ENCODE assay signal across 4 fruit fly cellular contexts in genomic region chr2L:8923405-8923804, dm6.
A peak's percentile ranks its signal among the peaks of the same experiment; 100 is the strongest.
TF ChIP-seq lines count a peak whose summit lies in the region.

No protein-coding gene starts in this region.

- no peak for TF ChIP-seq CTCF in whole organism, embryonic (GFP tag; optimal IDR thresholded peaks at IDR 0.05; lab: Kevin White, UChicago)

TF ChIP-seq in whole organism, embryonic, 481 proteins besides CTCF, POLR2A, EP300 and RAD21 (continues in another document):
- TF ChIP-seq CG15696 (tag; optimal IDR thresholded peaks at IDR 0.05; lab: Kevin White, UChicago) (peak; percentile 21), HLH4C (GFP tag; IDR thresholded peaks at IDR 0.05; lab: Robert Waterston, UW; ENCODE audit: partially characterized antibody) (no peak), gro (GFP tag; optimal IDR thresholded peaks at IDR 0.05; lab: Kevin White, UChicago) (no peak), cg (GFP tag; optimal IDR thresholded peaks at IDR 0.05; lab: Kevin White, UChicago) (no peak), CG13424 (tag; optimal IDR thresholded peaks at IDR 0.05; lab: Kevin White, UChicago) (no peak), Drgx (GFP tag; IDR thresholded peaks at IDR 0.05; lab: Robert Waterston, UW) (peak; percentile 50), Hr78 (GFP tag; optimal IDR thresholded peaks at IDR 0.05; lab: Kevin White, UChicago) (no peak), pita (GFP tag; optimal IDR thresholded peaks at IDR 0.05; lab: Kevin White, UChicago) (no peak), phol (tag; optimal IDR thresholded peaks at IDR 0.05; lab: Kevin White, UChicago) (peak; percentile 10), CG8281 (tag; optimal IDR thresholded peaks at IDR 0.05; lab: Kevin White, UChicago) (no peak), Fer2 (tag; optimal IDR thresholded peaks at IDR 0.05; lab: Kevin White, UChicago) (no peak), Blimp-1 (GFP tag; optimal IDR thresholded peaks at IDR 0.05; lab: Kevin White, UChicago) (peak; percentile 37), row (GFP tag; IDR thresholded peaks at IDR 0.05; lab: Robert Waterston, UW) (0 out of 3 replicates have a peak, but pooled peaks have one; percentile 7), Xrp1 (GFP tag; IDR thresholded peaks at IDR 0.05; lab: Robert Waterston, UW) (0 out of 2 replicates have a peak, but pooled peaks have one; percentile 16), CG9727 (GFP tag; optimal IDR thresholded peaks at IDR 0.05; lab: Kevin White, UChicago) (peak; percentile 12), CG1602 (GFP tag; optimal IDR thresholded peaks at IDR 0.05; lab: Kevin White, UChicago) (no peak), nmo (GFP tag; optimal IDR thresholded peaks at IDR 0.05; lab: Kevin White, UChicago) (peak; percentile 25), CG6175 (GFP tag; IDR thresholded peaks at IDR 0.05; lab: Robert Waterston, UW) (no peak), onecut (GFP tag; IDR thresholded peaks at IDR 0.05; lab: Robert Waterston, UW) (no peak), Dip2 (GFP tag; IDR thresholded peaks at IDR 0.05; lab: Robert Waterston, UW) (no peak), toy (GFP tag; IDR thresholded peaks at IDR 0.05; lab: Robert Waterston, UW) (no peak), grau (tag; optimal IDR thresholded peaks at IDR 0.05; lab: Kevin White, UChicago) (no peak), CG12071 (GFP tag; optimal IDR thresholded peaks at IDR 0.05; lab: Kevin White, UChicago) (no peak)

TF ChIP-seq in whole organism, prepupa, 60 proteins besides CTCF, POLR2A, EP300 and RAD21 (continues in another document):
- peak; percentile 9 for TF ChIP-seq topi (GFP tag; optimal IDR thresholded peaks at IDR 0.05; lab: Kevin White, UChicago)
- TF ChIP-seq Hr39 (GFP tag; optimal IDR thresholded peaks at IDR 0.05; lab: Kevin White, UChicago) = peak; percentile 6
- peak; percentile 3 for TF ChIP-seq CG10631 (GFP tag; optimal IDR thresholded peaks at IDR 0.05; lab: Kevin White, UChicago)
- TF ChIP-seq Blimp-1 (GFP tag; optimal IDR thresholded peaks at IDR 0.05; lab: Kevin White, UChicago) = no peak
- no peak for TF ChIP-seq CG8319 (GFP tag; optimal IDR thresholded peaks at IDR 0.05; lab: Kevin White, UChicago)
- no peak for TF ChIP-seq cyc (GFP tag; optimal IDR thresholded peaks at IDR 0.05; lab: Kevin White, UChicago)
- TF ChIP-seq Sox15 (GFP tag; optimal IDR thresholded peaks at IDR 0.05; lab: Kevin White, UChicago) = no peak
- no peak for TF ChIP-seq fd85E (GFP tag; optimal IDR thresholded peaks at IDR 0.05; lab: Kevin White, UChicago)
- TF ChIP-seq fd59A (GFP tag; optimal IDR thresholded peaks at IDR 0.05; lab: Kevin White, UChicago) = no peak
- peak; percentile 61 for TF ChIP-seq eg (GFP tag; IDR thresholded peaks at IDR 0.05; lab: Robert Waterston, UW)
- no peak for TF ChIP-seq Met (GFP tag; optimal IDR thresholded peaks at IDR 0.05; lab: Kevin White, UChicago)
- TF ChIP-seq vri (GFP tag; optimal IDR thresholded peaks at IDR 0.05; lab: Kevin White, UChicago) = no peak
- TF ChIP-seq CG9139 (GFP tag; optimal IDR thresholded peaks at IDR 0.05; lab: Kevin White, UChicago) = no peak
- TF ChIP-seq CG34406 (GFP tag; optimal IDR thresholded peaks at IDR 0.05; lab: Kevin White, UChicago) = no peak
- no peak for TF ChIP-seq Sox102F (GFP tag; optimal IDR thresholded peaks at IDR 0.05; lab: Kevin White, UChicago)
- no peak for TF ChIP-seq CG6854 (GFP tag; optimal IDR thresholded peaks at IDR 0.05; lab: Kevin White, UChicago)
- peak; percentile 15 for TF ChIP-seq Sox14 (GFP tag; optimal IDR thresholded peaks at IDR 0.05; lab: Kevin White, UChicago)
- peak; percentile 66 for TF ChIP-seq CG32006 (GFP tag; optimal IDR thresholded peaks at IDR 0.05; lab: Kevin White, UChicago)
- TF ChIP-seq svp (GFP tag; lab: Kevin White, UChicago) = peak; percentile 16
- no peak for TF ChIP-seq CG3032 (tag; optimal IDR thresholded peaks at IDR 0.05; lab: Kevin White, UChicago)
- peak; percentile 22 for TF ChIP-seq Lpt (GFP tag; optimal IDR thresholded peaks at IDR 0.05; lab: Kevin White, UChicago)
- TF ChIP-seq CG8632 (GFP tag; optimal IDR thresholded peaks at IDR 0.05; lab: Kevin White, UChicago) = no peak
- peak in 1 of 2 experiments; percentile 40 for TF ChIP-seq salr (GFP tag; optimal IDR thresholded peaks at IDR 0.05; lab: Kevin White, UChicago)
- TF ChIP-seq dac (GFP tag; optimal IDR thresholded peaks at IDR 0.05; lab: Kevin White, UChicago) = peak; percentile 1
- TF ChIP-seq acj6 (GFP tag; optimal IDR thresholded peaks at IDR 0.05; lab: Kevin White, UChicago) = peak; percentile 12

TF ChIP-seq in whole organism, pupa, 21 proteins besides CTCF, POLR2A, EP300 and RAD21:
- TF ChIP-seq Pif1A (GFP tag; optimal IDR thresholded peaks at IDR 0.05; lab: Kevin White, UChicago) (no peak), CG4496 (GFP tag; IDR thresholded peaks at IDR 0.05; lab: Robert Waterston, UW) (peak; percentile 50; the same call in 2 of the 3 replicates), CG8301 (tag; optimal IDR thresholded peaks at IDR 0.05; lab: Kevin White, UChicago) (peak; percentile 60), rn (GFP tag; IDR thresholded peaks at IDR 0.05; lab: Robert Waterston, UW) (no peak)

TF ChIP-seq in whole organism, wandering third instar larva, 38 proteins besides CTCF, POLR2A, EP300 and RAD21:
- TF ChIP-seq GATAd (GFP tag; optimal IDR thresholded peaks at IDR 0.05; lab: Kevin White, UChicago) (no peak), fru (GFP tag; optimal IDR thresholded peaks at IDR 0.05; lab: Kevin White, UChicago) (peak; percentile 4), CG32264 (GFP tag; optimal IDR thresholded peaks at IDR 0.05; lab: Kevin White, UChicago) (no peak), foxo (GFP tag; optimal IDR thresholded peaks at IDR 0.05; lab: Kevin White, UChicago) (peak in 1 of 2 experiments; percentile 6), Vsx2 (GFP tag; optimal IDR thresholded peaks at IDR 0.05; lab: Kevin White, UChicago; ENCODE audit: partially characterized antibody) (no peak), h (GFP tag; optimal IDR thresholded peaks at IDR 0.05; lab: Kevin White, UChicago) (peak; percentile 45), jim (GFP tag; optimal IDR thresholded peaks at IDR 0.05; lab: Kevin White, UChicago) (no peak), Hr78 (GFP tag; optimal IDR thresholded peaks at IDR 0.05; lab: Kevin White, UChicago) (no peak), Sp1 (GFP tag; optimal IDR thresholded peaks at IDR 0.05; lab: Kevin White, UChicago) (no peak), woc (GFP tag; optimal IDR thresholded peaks at IDR 0.05; lab: Kevin White, UChicago) (no peak), pan (optimal IDR thresholded peaks at IDR 0.05; lab: Kevin White, UChicago) (no peak), CrebA (GFP tag; optimal IDR thresholded peaks at IDR 0.05; lab: Kevin White, UChicago; ENCODE audit: borderline replicate concordance) (no peak), dmrt93B (GFP tag; optimal IDR thresholded peaks at IDR 0.05; lab: Kevin White, UChicago) (no peak), HLH106 (tag; optimal IDR thresholded peaks at IDR 0.05; lab: Kevin White, UChicago) (no peak), Dif (GFP tag; optimal IDR thresholded peaks at IDR 0.05; lab: Kevin White, UChicago; ENCODE audit: partially characterized antibody) (no peak), lola (GFP tag; optimal IDR thresholded peaks at IDR 0.05; lab: Kevin White, UChicago) (no peak), ey (GFP tag; optimal IDR thresholded peaks at IDR 0.05; lab: Kevin White, UChicago) (peak; percentile 22), Mio (GFP tag; optimal IDR thresholded peaks at IDR 0.05; lab: Kevin White, UChicago) (no peak)

Comparison
In these comparisons a context has a peak if more than half of its experiments do, and no peak if none do; other contexts are left out.
1. Of the 7 proteins assayed by ChIP-seq in both whole organism, embryonic and whole organism, prepupa: peak only in whole organism, embryonic: Blimp-1; only in whole organism, prepupa: Hr39 and Lpt; in both: none; in neither: 4.